Fruit fly (Drosophila melanogaster): Measurements from ENCODE around the gene CG2747.

dm6 chr3R:8009080-8009620 lies 21.4 kb downstream of the CG2747 start, which contains the start of the genes CG11052 and CG3223:
- TF ChIP-seq usp (GFP tag; optimal IDR thresholded peaks at IDR 0.05) = no peak
- TF ChIP-seq CG8478 (optimal IDR thresholded peaks at IDR 0.05) = no peak

Data from whole organism.